Fruit fly (Drosophila melanogaster): ENCODE data around the gene CG17030.
A peak's percentile ranks its signal among the peaks of the same experiment; 100 is the strongest.

CG17030 gene

DNA sequence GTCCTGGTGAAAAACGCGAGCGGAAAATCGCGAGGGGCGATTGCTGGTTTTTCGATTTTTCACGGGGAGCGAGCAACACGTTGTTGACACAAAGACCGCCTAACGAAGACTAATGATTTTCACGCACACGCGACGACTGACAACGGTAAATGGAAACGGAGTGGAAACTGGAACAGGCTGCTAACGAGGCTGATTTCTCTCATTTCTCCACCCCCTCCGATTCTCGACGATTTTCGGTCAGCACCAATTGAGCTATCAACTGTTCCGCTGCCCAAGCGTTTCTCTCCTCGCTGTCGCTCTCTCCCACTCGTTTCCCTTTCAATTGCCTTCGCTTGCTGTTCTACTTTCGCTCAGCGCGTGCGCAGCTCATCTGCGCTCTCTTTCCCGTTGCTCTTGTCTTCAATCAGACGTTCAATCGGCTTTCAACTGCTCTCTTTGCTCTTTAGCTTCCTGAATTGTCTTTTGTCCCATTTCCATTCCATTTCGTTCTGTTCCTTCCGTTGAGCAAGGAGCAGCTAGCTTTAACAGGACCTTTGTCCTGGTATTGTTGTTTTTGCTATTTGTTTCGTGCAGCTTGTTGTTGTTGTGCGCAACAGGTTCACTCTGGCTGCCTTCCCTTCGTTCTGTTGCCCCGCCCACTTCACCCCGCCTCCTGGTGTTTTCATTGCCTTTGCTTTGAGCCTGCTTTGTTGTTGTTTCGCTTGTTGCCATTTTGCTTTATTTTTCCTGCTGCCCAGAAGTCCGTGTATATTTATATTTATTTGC is 4.3 kb downstream of the CG17030 start (continued):
- TF ChIP-seq zen (tag; optimal IDR thresholded peaks at IDR 0.05) (peak; percentile 77), CoRest (tag; optimal IDR thresholded peaks at IDR 0.05) (no peak), Dek (tag; optimal IDR thresholded peaks at IDR 0.05) (no peak), yki (optimal IDR thresholded peaks at IDR 0.05) (peak; percentile 94), CG1832 (GFP tag; optimal IDR thresholded peaks at IDR 0.05) (peak; percentile 10), CG18476 (GFP tag; optimal IDR thresholded peaks at IDR 0.05) (peak; percentile 62), CG11695 (GFP tag; IDR thresholded peaks at IDR 0.05) (no peak), Jarid2 (GFP tag; optimal IDR thresholded peaks at IDR 0.05) (peak; percentile 93), HHEX (GFP tag; optimal IDR thresholded peaks at IDR 0.05) (no peak), Trl (optimal IDR thresholded peaks at IDR 0.05) (peak; percentile 89 to 98), Trl (GFP tag; optimal IDR thresholded peaks at IDR 0.05) (peak; percentile 28), CG7372 (GFP tag; IDR thresholded peaks at IDR 0.05) (no peak), Ssrp (tag; optimal IDR thresholded peaks at IDR 0.05) (no peak), CG14014 (GFP tag; IDR thresholded peaks at IDR 0.05) (no peak), abd-A (tag; optimal IDR thresholded peaks at IDR 0.05) (peak; percentile 48), HmgD (GFP tag; optimal IDR thresholded peaks at IDR 0.05) (peak; percentile 39), CG30020 (tag; optimal IDR thresholded peaks at IDR 0.05) (no peak), CG2875 (GFP tag; optimal IDR thresholded peaks at IDR 0.05) (no peak), CG4360 (GFP tag; IDR thresholded peaks at IDR 0.05) (peak; percentile 98), CG12659 (GFP tag; optimal IDR thresholded peaks at IDR 0.05) (no peak), fd64A (GFP tag; optimal IDR thresholded peaks at IDR 0.05) (no peak), z (GFP tag; IDR thresholded peaks at IDR 0.05) (peak; percentile 92), amos (GFP tag; IDR thresholded peaks at IDR 0.05; ENCODE audit: partially characterized antibody) (peak; percentile 42), PHDP (tag; optimal IDR thresholded peaks at IDR 0.05) (no peak), CG6791 (GFP tag; IDR thresholded peaks at IDR 0.05; ENCODE audit: partially characterized antibody) (no peak), h (optimal IDR thresholded peaks at IDR 0.05) (no peak), CG3163 (GFP tag; optimal IDR thresholded peaks at IDR 0.05) (peak; percentile 94), inv (GFP tag; IDR thresholded peaks at IDR 0.05; ENCODE audit: partially characterized antibody) (no peak), al (GFP tag; IDR thresholded peaks at IDR 0.05) (no peak), pros (GFP tag; optimal IDR thresholded peaks at IDR 0.05) (peak; percentile 95), Dp (GFP tag; optimal IDR thresholded peaks at IDR 0.05) (no peak), lov (optimal IDR thresholded peaks at IDR 0.05) (no peak), lov (GFP tag; IDR thresholded peaks at IDR 0.05) (0 out of 3 replicates have a peak, but pooled peaks have one; percentile 52), pfk (GFP tag; optimal IDR thresholded peaks at IDR 0.05) (peak; percentile 99), Scr (GFP tag; IDR thresholded peaks at IDR 0.05; ENCODE audit: partially characterized antibody) (peak; percentile 24; the same call in 1 of the 2 replicates), jumu (GFP tag; optimal IDR thresholded peaks at IDR 0.05) (no peak), CG7987 (GFP tag; optimal IDR thresholded peaks at IDR 0.05) (no peak), salm (tag; optimal IDR thresholded peaks at IDR 0.05) (no peak), stwl (tag; optimal IDR thresholded peaks at IDR 0.05) (peak; percentile 25), gcm (GFP tag; optimal IDR thresholded peaks at IDR 0.05) (peak; percentile 10), bbx (GFP tag; IDR thresholded peaks at IDR 0.05; ENCODE audit: partially characterized antibody) (0 out of 2 replicates have a peak, but pooled peaks have one; percentile 32), Blimp-1 (GFP tag; optimal IDR thresholded peaks at IDR 0.05) (peak; percentile 65), bsh (GFP tag; optimal IDR thresholded peaks at IDR 0.05) (no peak), Awh (GFP tag; IDR thresholded peaks at IDR 0.05) (peak; percentile 50; the same call in 1 of the 2 replicates), CG17829 (tag; optimal IDR thresholded peaks at IDR 0.05) (peak; percentile 6), Antp (GFP tag; optimal IDR thresholded peaks at IDR 0.05) (no peak), ewg (GFP tag; optimal IDR thresholded peaks at IDR 0.05) (peak; percentile 90), hkb (optimal IDR thresholded peaks at IDR 0.05) (peak; percentile 12), hkb (GFP tag; IDR thresholded peaks at IDR 0.05) (no peak)

Data from whole organism, embryonic.